Worm (Caenorhabditis elegans): ENCODE measurements around the gene F10E7.2.

- TF ChIP-seq W03F9.2 (tag; optimal IDR thresholded peaks at IDR 0.05), result no peak
- TF ChIP-seq him-1 (tag; optimal IDR thresholded peaks at IDR 0.05), result no peak
- TF ChIP-seq dao-5 (tag; optimal IDR thresholded peaks at IDR 0.05), result no peak
Measured at ce11 chrII:7103111-7103510, 18.9 kb upstream of the F10E7.2 start.

All from whole organism, L4/young adult.